Worm (Caenorhabditis elegans): ENCODE data around the gene F55G7.3.

The F55G7.3 gene

ce11 chrX:11909168-11909567 is 32.7 kb downstream of the F55G7.3 start:
- TF ChIP-seq T22C8.4 (GFP tag; IDR thresholded peaks at IDR 0.05) (no peak), med-1 (GFP tag; optimal IDR thresholded peaks at IDR 0.05; ENCODE audit: insufficient read depth) (no peak), flt-1 (GFP tag; IDR thresholded peaks at IDR 0.05) (no peak), ref-1 (GFP tag; conservative IDR thresholded peaks at IDR 0.05) (no peak), klf-2 (GFP tag; conservative IDR thresholded peaks at IDR 0.05) (no peak), ztf-23 (GFP tag; IDR thresholded peaks at IDR 0.05) (no peak), cog-1 (tag; optimal IDR thresholded peaks at IDR 0.05) (no peak), ztf-29 (GFP tag; IDR thresholded peaks at IDR 0.05) (no peak)

DNA sequence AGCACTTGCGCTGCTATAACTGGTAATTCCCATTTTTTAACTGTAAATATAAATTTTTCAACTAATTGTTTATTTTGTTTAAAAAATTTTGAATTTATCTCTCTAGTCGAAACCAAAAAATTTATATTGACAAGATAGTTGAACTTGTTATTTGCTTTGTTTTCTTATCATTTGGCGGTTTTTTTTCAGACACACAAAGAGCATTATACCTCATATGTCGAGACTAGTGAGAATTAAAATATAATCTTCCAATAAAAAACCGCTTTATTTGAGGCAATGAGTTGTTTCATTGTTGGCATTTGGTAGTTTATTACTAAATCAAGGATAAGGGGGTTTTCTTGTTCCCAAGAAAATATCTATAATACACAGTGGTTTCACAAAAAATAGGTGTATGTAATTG is 33.6 kb downstream of the F55G7.3 start:
- no peak for TF ChIP-seq med-1 (GFP tag; optimal IDR thresholded peaks at IDR 0.05; ENCODE audit: insufficient read depth)
- TF ChIP-seq T22C8.4 (GFP tag; IDR thresholded peaks at IDR 0.05) = no peak
- no peak for TF ChIP-seq flt-1 (GFP tag; IDR thresholded peaks at IDR 0.05)
- no peak for TF ChIP-seq klf-2 (GFP tag; conservative IDR thresholded peaks at IDR 0.05)
- no peak for TF ChIP-seq ref-1 (GFP tag; conservative IDR thresholded peaks at IDR 0.05)
- no peak for TF ChIP-seq cog-1 (tag; optimal IDR thresholded peaks at IDR 0.05)
- no peak for TF ChIP-seq ztf-29 (GFP tag; IDR thresholded peaks at IDR 0.05)

DNA sequence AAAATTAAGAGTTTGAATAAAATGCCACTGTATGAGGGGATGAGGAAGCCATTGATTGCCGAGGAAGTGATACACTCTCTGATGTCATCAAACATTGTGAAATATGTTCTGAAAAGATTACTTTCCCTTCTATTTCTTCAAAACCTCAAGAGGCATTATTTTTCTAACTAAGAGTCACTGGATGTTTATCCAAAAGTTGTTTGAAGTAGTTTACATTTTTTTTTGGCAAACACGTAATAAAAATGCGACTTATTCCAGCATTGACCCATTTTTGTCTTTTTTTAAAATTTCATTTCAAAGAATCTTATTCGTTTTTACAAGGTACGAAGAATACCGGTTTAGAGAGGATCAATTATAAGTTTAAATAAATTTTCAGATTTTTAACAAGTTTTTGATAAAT is 34.6 kb downstream of the F55G7.3 start, which contains the start of gene Y62H9A.11:
TSS of gene Y62H9A.11 (minus strand) at position 101 of the 400 bp plus-strand sequence.
- no peak for TF ChIP-seq klf-2 (GFP tag; conservative IDR thresholded peaks at IDR 0.05)
- no peak for TF ChIP-seq ref-1 (GFP tag; conservative IDR thresholded peaks at IDR 0.05)
- TF ChIP-seq flt-1 (GFP tag; IDR thresholded peaks at IDR 0.05) = no peak
- no peak for TF ChIP-seq cog-1 (tag; optimal IDR thresholded peaks at IDR 0.05)
- TF ChIP-seq ztf-29 (GFP tag; IDR thresholded peaks at IDR 0.05) = no peak
- TF ChIP-seq ztf-23 (GFP tag; IDR thresholded peaks at IDR 0.05) = no peak
- no peak for TF ChIP-seq tab-1 (GFP tag; IDR thresholded peaks at IDR 0.05)
- no peak for TF ChIP-seq med-1 (GFP tag; optimal IDR thresholded peaks at IDR 0.05; ENCODE audit: insufficient read depth)

DNA sequence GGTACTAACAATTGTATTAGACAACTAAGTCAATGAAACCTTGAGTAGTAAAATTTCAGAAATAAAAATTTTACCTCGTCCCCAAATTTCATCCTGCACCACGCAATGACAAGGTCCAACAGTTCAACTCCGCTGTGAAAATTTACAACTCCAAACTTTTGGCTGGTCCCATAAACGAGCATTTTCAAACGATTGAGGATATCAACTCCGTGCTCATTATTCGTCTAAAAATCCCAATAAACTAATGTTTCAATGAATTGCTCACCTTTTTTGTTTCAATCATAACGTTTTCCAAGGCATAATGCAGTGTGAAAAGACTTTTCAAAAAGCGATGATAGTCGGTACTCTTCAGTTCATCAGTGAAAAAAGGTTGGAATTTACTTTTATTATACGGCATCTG is 35.2 kb downstream of the F55G7.3 start:
- TF ChIP-seq ref-1 (GFP tag; conservative IDR thresholded peaks at IDR 0.05) (no peak), med-1 (GFP tag; optimal IDR thresholded peaks at IDR 0.05; ENCODE audit: insufficient read depth) (no peak), cog-1 (tag; optimal IDR thresholded peaks at IDR 0.05) (no peak), tab-1 (GFP tag; IDR thresholded peaks at IDR 0.05) (no peak), T22C8.4 (GFP tag; IDR thresholded peaks at IDR 0.05) (no peak), flt-1 (GFP tag; IDR thresholded peaks at IDR 0.05) (no peak), ztf-29 (GFP tag; IDR thresholded peaks at IDR 0.05) (no peak), klf-2 (GFP tag; conservative IDR thresholded peaks at IDR 0.05) (no peak), ztf-23 (GFP tag; IDR thresholded peaks at IDR 0.05) (no peak)

- TF ChIP-seq ref-1 (GFP tag; conservative IDR thresholded peaks at IDR 0.05) = no peak
- no peak for TF ChIP-seq ztf-23 (GFP tag; IDR thresholded peaks at IDR 0.05)
- TF ChIP-seq tab-1 (GFP tag; IDR thresholded peaks at IDR 0.05) = no peak
These were observed 39.2 kb downstream of the F55G7.3 start, which contains the start of gene Y62H9A.10 for ce11 chrX:11902661-11903060. Gene Y62H9A.10, minus strand, starts transcription at chrX:11902761.

ce11 chrX:11899031-11899430 is 42.8 kb downstream of the F55G7.3 start:
- TF ChIP-seq ztf-23 (GFP tag; IDR thresholded peaks at IDR 0.05) (no peak), ztf-29 (GFP tag; IDR thresholded peaks at IDR 0.05) (no peak), klf-2 (GFP tag; conservative IDR thresholded peaks at IDR 0.05) (no peak), tab-1 (GFP tag; IDR thresholded peaks at IDR 0.05) (no peak), ref-1 (GFP tag; conservative IDR thresholded peaks at IDR 0.05) (no peak), T22C8.4 (GFP tag; IDR thresholded peaks at IDR 0.05) (no peak; the same call in none of the 2 replicates), flt-1 (GFP tag; IDR thresholded peaks at IDR 0.05) (no peak), cog-1 (tag; optimal IDR thresholded peaks at IDR 0.05) (no peak), med-1 (GFP tag; optimal IDR thresholded peaks at IDR 0.05; ENCODE audit: insufficient read depth) (no peak)

- TF ChIP-seq cog-1 (tag; optimal IDR thresholded peaks at IDR 0.05) = no peak
- TF ChIP-seq ztf-23 (GFP tag; IDR thresholded peaks at IDR 0.05) = no peak
- TF ChIP-seq med-1 (GFP tag; optimal IDR thresholded peaks at IDR 0.05; ENCODE audit: insufficient read depth) = no peak
- no peak for TF ChIP-seq klf-2 (GFP tag; conservative IDR thresholded peaks at IDR 0.05)
- no peak for TF ChIP-seq ztf-29 (GFP tag; IDR thresholded peaks at IDR 0.05)
- no peak for TF ChIP-seq T22C8.4 (GFP tag; IDR thresholded peaks at IDR 0.05)
- TF ChIP-seq tab-1 (GFP tag; IDR thresholded peaks at IDR 0.05) = no peak
- no peak for TF ChIP-seq flt-1 (GFP tag; IDR thresholded peaks at IDR 0.05)
- TF ChIP-seq ref-1 (GFP tag; conservative IDR thresholded peaks at IDR 0.05) = no peak
These were observed 43.8 kb downstream of the F55G7.3 start, which contains the start of gene Y62H9A.9 for ce11 chrX:11898040-11898439. Gene Y62H9A.9, minus strand, starts transcription at chrX:11898140.

ce11 chrX:11896708-11897107 is 45.1 kb downstream of the F55G7.3 start:
- TF ChIP-seq ztf-29 (GFP tag; IDR thresholded peaks at IDR 0.05) = no peak
- no peak for TF ChIP-seq tab-1 (GFP tag; IDR thresholded peaks at IDR 0.05)
- no peak for TF ChIP-seq T22C8.4 (GFP tag; IDR thresholded peaks at IDR 0.05)
- no peak for TF ChIP-seq ztf-23 (GFP tag; IDR thresholded peaks at IDR 0.05)

ce11 chrX:11892328-11892727 is 49.5 kb downstream of the F55G7.3 start, which contains the start of gene Y62H9A.8:
Gene Y62H9A.8, minus strand, starts transcription at chrX:11892428.
- TF ChIP-seq ztf-29 (GFP tag; IDR thresholded peaks at IDR 0.05) (no peak), ref-1 (GFP tag; conservative IDR thresholded peaks at IDR 0.05) (no peak), ztf-23 (GFP tag; IDR thresholded peaks at IDR 0.05) (no peak), tab-1 (GFP tag; IDR thresholded peaks at IDR 0.05) (no peak)
